Fruit fly (Drosophila melanogaster): ENCODE data around the gene GNBP3.

- no peak for TF ChIP-seq CG7101 (tag; optimal IDR thresholded peaks at IDR 0.05)
- TF ChIP-seq Clk (GFP tag; optimal IDR thresholded peaks at IDR 0.05) = no peak
- no peak for TF ChIP-seq CG12768 (GFP tag; optimal IDR thresholded peaks at IDR 0.05)
- no peak for TF ChIP-seq kay (GFP tag; ENCODE audit: borderline replicate concordance)
- no peak for TF ChIP-seq toe (GFP tag; optimal IDR thresholded peaks at IDR 0.05)
- no peak for TF ChIP-seq CG5204 (GFP tag; optimal IDR thresholded peaks at IDR 0.05)
- TF ChIP-seq Hr96 (GFP tag; optimal IDR thresholded peaks at IDR 0.05) = no peak
- no peak for TF ChIP-seq Crg-1 (GFP tag; optimal IDR thresholded peaks at IDR 0.05)
Measured at dm6 chr3L:8979780-8980179, 25.0 kb downstream of the GNBP3 start, which contains the start of gene CG5644.

Data from whole organism, adult.